Fruit fly (Drosophila melanogaster): ENCODE data around the gene CG31211.

Gene CG31211

dm6 chr3R:11969217-11969616 is 19.7 kb downstream of the CG31211 start:
- TF ChIP-seq achi (GFP tag; optimal IDR thresholded peaks at IDR 0.05): peak; percentile 36
- peak; percentile 73 for TF ChIP-seq CG32006 (GFP tag; optimal IDR thresholded peaks at IDR 0.05)
- no peak for TF ChIP-seq CG31627 (GFP tag; optimal IDR thresholded peaks at IDR 0.05)
- TF ChIP-seq CG11762 (GFP tag; optimal IDR thresholded peaks at IDR 0.05; ENCODE audit: insufficient read depth): no peak
- no peak for TF ChIP-seq Hr39 (GFP tag; optimal IDR thresholded peaks at IDR 0.05)
- TF ChIP-seq Blimp-1 (GFP tag; optimal IDR thresholded peaks at IDR 0.05): no peak
- TF ChIP-seq Sox15 (GFP tag; optimal IDR thresholded peaks at IDR 0.05): no peak
- TF ChIP-seq CG15336 (GFP tag; IDR thresholded peaks at IDR 0.05): peak; percentile 77
- peak; percentile 44 for TF ChIP-seq acj6 (GFP tag; optimal IDR thresholded peaks at IDR 0.05)
- TF ChIP-seq CG10631 (GFP tag; optimal IDR thresholded peaks at IDR 0.05): peak; percentile 12
- no peak for TF ChIP-seq CG6792 (GFP tag; optimal IDR thresholded peaks at IDR 0.05)
- no peak for TF ChIP-seq CG6808 (GFP tag; optimal IDR thresholded peaks at IDR 0.05)
- peak; percentile 70 for TF ChIP-seq CG8119 (GFP tag; IDR thresholded peaks at IDR 0.05)
- TF ChIP-seq eg (GFP tag; IDR thresholded peaks at IDR 0.05): peak; percentile 56; the same call in 1 of the 3 replicates
- peak; percentile 57; the same call in 2 of the 3 replicates for TF ChIP-seq CG6163 (GFP tag; IDR thresholded peaks at IDR 0.05)
- TF ChIP-seq CG6854 (GFP tag; optimal IDR thresholded peaks at IDR 0.05): no peak
- no peak for TF ChIP-seq CG11902 (GFP tag; optimal IDR thresholded peaks at IDR 0.05)
- no peak for TF ChIP-seq pdm3 (GFP tag; optimal IDR thresholded peaks at IDR 0.05)
- TF ChIP-seq CG1621 (tag; optimal IDR thresholded peaks at IDR 0.05): no peak
- TF ChIP-seq Eip78C (GFP tag): peak; percentile 73
- TF ChIP-seq Ets96B (tag; optimal IDR thresholded peaks at IDR 0.05): peak; percentile 7
- TF ChIP-seq CG6276 (GFP tag; optimal IDR thresholded peaks at IDR 0.05): peak; percentile 70
- TF ChIP-seq CG34406 (GFP tag; optimal IDR thresholded peaks at IDR 0.05): no peak
- no peak for TF ChIP-seq dsx (GFP tag; optimal IDR thresholded peaks at IDR 0.05; ENCODE audit: poor library complexity, severe bottlenecking)
- no peak for TF ChIP-seq CG11294 (GFP tag; IDR thresholded peaks at IDR 0.05)
- TF ChIP-seq esn (GFP tag; optimal IDR thresholded peaks at IDR 0.05): no peak
- TF ChIP-seq CG3032 (tag; optimal IDR thresholded peaks at IDR 0.05): no peak
- TF ChIP-seq cyc (GFP tag; optimal IDR thresholded peaks at IDR 0.05): no peak
- TF ChIP-seq Hr38 (GFP tag; optimal IDR thresholded peaks at IDR 0.05): no peak
- TF ChIP-seq CG8319 (GFP tag; optimal IDR thresholded peaks at IDR 0.05): no peak
- TF ChIP-seq Eip93F (GFP tag; optimal IDR thresholded peaks at IDR 0.05): no peak
- TF ChIP-seq Ets21C (GFP tag; optimal IDR thresholded peaks at IDR 0.05): no peak
- TF ChIP-seq Gug (GFP tag; IDR thresholded peaks at IDR 0.05): peak; percentile 45; the same call in 1 of the 2 replicates
- TF ChIP-seq Sox102F (GFP tag; optimal IDR thresholded peaks at IDR 0.05): no peak
- TF ChIP-seq fd85E (GFP tag; optimal IDR thresholded peaks at IDR 0.05): no peak
- peak; percentile 49 for TF ChIP-seq OdsH (GFP tag; optimal IDR thresholded peaks at IDR 0.05)
- TF ChIP-seq Met (GFP tag; optimal IDR thresholded peaks at IDR 0.05): peak; percentile 15
- no peak for TF ChIP-seq ss (GFP tag; optimal IDR thresholded peaks at IDR 0.05)
- no peak for TF ChIP-seq Smox (GFP tag; optimal IDR thresholded peaks at IDR 0.05)
- TF ChIP-seq CG3919 (GFP tag; optimal IDR thresholded peaks at IDR 0.05): peak; percentile 8
- TF ChIP-seq Eip75B (GFP tag; optimal IDR thresholded peaks at IDR 0.05): no peak
- no peak for TF ChIP-seq salr (GFP tag; optimal IDR thresholded peaks at IDR 0.05)
- TF ChIP-seq dac (GFP tag; optimal IDR thresholded peaks at IDR 0.05): no peak
- TF ChIP-seq Hr4 (GFP tag; optimal IDR thresholded peaks at IDR 0.05): peak; percentile 64
- TF ChIP-seq net (GFP tag; optimal IDR thresholded peaks at IDR 0.05): peak; percentile 36
- no peak for TF ChIP-seq lz (GFP tag; optimal IDR thresholded peaks at IDR 0.05)
- no peak for TF ChIP-seq spab (GFP tag; optimal IDR thresholded peaks at IDR 0.05)
- TF ChIP-seq CG16779 (tag; optimal IDR thresholded peaks at IDR 0.05): no peak
- TF ChIP-seq CG7368 (GFP tag; optimal IDR thresholded peaks at IDR 0.05): no peak
- no peak for TF ChIP-seq CG8632 (GFP tag; optimal IDR thresholded peaks at IDR 0.05)
- TF ChIP-seq CG4318 (GFP tag; optimal IDR thresholded peaks at IDR 0.05): no peak
- TF ChIP-seq CG9139 (GFP tag; optimal IDR thresholded peaks at IDR 0.05): no peak
- TF ChIP-seq topi (GFP tag; optimal IDR thresholded peaks at IDR 0.05): no peak

Measured in whole organism, prepupa.